Worm (Caenorhabditis elegans) whole organism, mixed stage, embryonic: ENCODE results near the gene ufm-1.

Experiments used
- elt-3 ChIP-seq: fragments of 150-350 bp; optimal IDR thresholded peaks from 2 replicates; lab custom pipeline; 2014; ENCODE audit warnings: missing biosample characterization, missing genetic modification characterization
- ham-2 ChIP-seq: fragments of 200-800 bp; sonication (Bioruptor generic); optimal IDR thresholded peaks from 2 replicates; lab custom pipeline; 2018; ENCODE audit warnings: mild to moderate bottlenecking, missing genetic modification characterization, missing compliant biosample characterization
- lsy-2 ChIP-seq: fragments of 150-350 bp; optimal IDR thresholded peaks from 2 replicates; lab custom pipeline; 2014; ENCODE audit warnings: missing biosample characterization, missing genetic modification characterization
- nhr-12 ChIP-seq: fragments of 150-350 bp; optimal IDR thresholded peaks from 2 replicates; lab custom pipeline; 2014; ENCODE audit warnings: missing biosample characterization, missing genetic modification characterization
- nhr-2 ChIP-seq: fragments of 150-350 bp; optimal IDR thresholded peaks from 2 replicates; lab custom pipeline; 2014; ENCODE audit warnings: missing biosample characterization, missing genetic modification characterization
- nhr-237 ChIP-seq: fragments of 150-350 bp; optimal IDR thresholded peaks from 2 replicates; lab custom pipeline; 2014; ENCODE audit warnings: missing biosample characterization, missing genetic modification characterization
- nhr-28 ChIP-seq: fragments of 150-350 bp; optimal IDR thresholded peaks from 2 replicates; lab custom pipeline; 2014; ENCODE audit warnings: missing biosample characterization, missing genetic modification characterization
- snpc-4 ChIP-seq: fragments of 150-350 bp; optimal IDR thresholded peaks from 2 replicates; lab custom pipeline; 2014; ENCODE audit warnings: missing biosample characterization, missing genetic modification characterization
- unc-39 ChIP-seq: fragments of 150-350 bp; optimal IDR thresholded peaks from 2 replicates; lab custom pipeline; 2014; ENCODE audit warnings: missing biosample characterization, missing genetic modification characterization
- unc-62 ChIP-seq: fragments of 150-350 bp; optimal IDR thresholded peaks from 2 replicates; lab custom pipeline; 2014; ENCODE audit warnings: missing biosample characterization, missing genetic modification reagents, missing genetic modification characterization
- zip-8 ChIP-seq: fragments of 150-350 bp; optimal IDR thresholded peaks from 2 replicates; lab custom pipeline; 2014; ENCODE audit warnings: missing biosample characterization, missing genetic modification characterization
- ztf-11 ChIP-seq: fragments of 150-350 bp; optimal IDR thresholded peaks from 2 replicates; lab custom pipeline; 2014; ENCODE audit warnings: missing biosample characterization, missing genetic modification characterization

DNA sequence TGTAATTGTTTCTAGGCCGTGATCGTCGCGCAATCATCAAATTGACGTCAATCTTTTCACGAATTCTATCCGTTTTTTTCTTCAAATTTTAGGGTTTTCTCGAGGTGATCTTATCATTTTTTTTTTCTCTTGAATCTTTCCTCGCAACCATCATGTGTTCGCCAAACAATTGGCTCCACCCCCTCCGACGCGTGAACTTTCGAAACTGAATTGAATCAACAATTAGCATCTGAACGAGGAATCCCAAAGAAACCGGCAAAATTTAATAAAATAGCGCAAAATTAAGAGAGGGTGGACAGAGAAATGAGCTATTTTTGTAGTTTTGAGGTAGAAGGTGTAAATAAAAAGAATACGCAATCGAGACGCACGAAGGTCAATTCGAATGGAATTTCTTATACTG is 14.0 kb downstream of the ufm-1 start:
- TF ChIP-seq unc-62 (GFP tag; lab: Kevin White, UChicago) (no peak), unc-39 (tag; lab: Kevin White, UChicago) (no peak), nhr-12 (tag; lab: Kevin White, UChicago) (no peak), ham-2 (no peak), nhr-28 (no peak), lsy-2 (tag; lab: Kevin White, UChicago) (no peak), snpc-4 (tag; lab: Kevin White, UChicago) (no peak), nhr-237 (tag; lab: Kevin White, UChicago) (no peak), elt-3 (no peak), ztf-11 (tag; lab: Kevin White, UChicago) (no peak), nhr-2 (tag; lab: Kevin White, UChicago) (no peak), zip-8 (tag; lab: Kevin White, UChicago) (no peak)
